Worm (Caenorhabditis elegans): ENCODE data around the gene Y75D11A.3.
"Not testable (repeated sequence)": the region's sequence is repeated elsewhere in the genome, so short reads cannot be mapped to it uniquely, and the experiment has no call there.

Gene Y75D11A.3

DNA sequence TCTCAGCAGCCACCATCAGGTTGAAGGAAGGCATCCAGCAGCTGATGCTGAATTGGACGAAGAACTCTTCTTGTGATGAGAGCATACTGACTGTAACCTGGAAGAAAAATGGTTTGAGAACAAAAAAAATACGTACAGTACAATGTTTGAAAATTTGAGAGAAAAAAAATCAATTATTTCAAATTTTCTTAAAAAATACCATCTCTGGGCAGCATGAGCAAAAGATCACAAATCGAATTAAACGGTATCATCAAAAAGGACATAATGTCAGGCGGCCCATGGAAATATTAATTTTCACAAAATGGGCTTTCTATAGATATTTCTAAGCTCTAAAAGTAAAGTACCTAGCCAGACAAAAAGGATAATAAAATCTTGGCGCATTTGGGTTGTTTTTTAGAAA is at the start of gene Y75D11A.3:
Gene Y75D11A.3, minus strand, starts transcription at position 101 of the 400 bp plus-strand sequence.
- TF ChIP-seq dpl-1 (GFP tag; optimal IDR thresholded peaks at IDR 0.05); nhr-120 (GFP tag; IDR thresholded peaks at IDR 0.05); mel-28 (tag; optimal IDR thresholded peaks at IDR 0.05; ENCODE audit: borderline replicate concordance): not testable (repeated sequence)

DNA sequence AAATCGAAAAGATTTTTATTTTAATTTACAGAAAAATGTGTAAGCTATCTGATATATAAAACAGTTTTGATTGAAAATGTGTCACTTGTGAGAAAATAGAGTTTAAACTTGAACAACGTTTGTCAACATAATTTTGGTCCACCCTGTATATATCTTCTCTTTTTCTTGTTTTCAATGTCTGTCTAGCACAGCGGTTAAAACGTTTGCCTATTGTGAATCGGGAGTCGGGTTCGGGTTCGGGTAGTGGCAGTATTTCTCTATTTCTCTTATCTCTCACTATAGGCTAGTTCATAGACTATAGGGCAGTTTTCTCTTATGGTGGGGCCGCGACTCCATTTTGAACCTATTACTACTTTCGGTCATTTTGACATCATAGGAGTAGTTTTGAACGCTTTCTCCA is 45.1 kb upstream of the Y75D11A.3 start:
- TF ChIP-seq Y67H2A.10 (GFP tag; conservative IDR thresholded peaks at IDR 0.05) (no peak), tbp1 (GFP tag; optimal IDR thresholded peaks at IDR 0.05) (peak; percentile 68), B0261.1 (tag; optimal IDR thresholded peaks at IDR 0.05) (peak; percentile 25), hmg-1.2 (GFP tag; IDR thresholded peaks at IDR 0.05) (no peak), sea-2 (GFP tag; IDR thresholded peaks at IDR 0.05) (no peak), egl-18 (GFP tag; IDR thresholded peaks at IDR 0.05) (no peak), efl-1 (GFP tag; optimal IDR thresholded peaks at IDR 0.05) (no peak), madf-10 (tag; optimal IDR thresholded peaks at IDR 0.05) (no peak), rpc-1 (optimal IDR thresholded peaks at IDR 0.05) (peak; percentile 43), rpc-1 (tag; optimal IDR thresholded peaks at IDR 0.05) (peak; percentile 72), nfya-1 (tag; optimal IDR thresholded peaks at IDR 0.05; ENCODE audit: borderline replicate concordance, insufficient read depth) (no peak), nhr-80 (tag; optimal IDR thresholded peaks at IDR 0.05) (no peak), pha-4 (tag; optimal IDR thresholded peaks at IDR 0.05) (no peak), hlh-26 (GFP tag; conservative IDR thresholded peaks at IDR 0.05) (no peak), F52B5.7 (tag; optimal IDR thresholded peaks at IDR 0.05) (no peak), snpc-1.1 (tag; optimal IDR thresholded peaks at IDR 0.05; ENCODE audit: insufficient read depth) (no peak), nfyb-1 (GFP tag; IDR thresholded peaks at IDR 0.05) (no peak), dox-1 (GFP tag; IDR thresholded peaks at IDR 0.05) (no peak), hsf-1 (GFP tag; IDR thresholded peaks at IDR 0.05) (no peak)

DNA sequence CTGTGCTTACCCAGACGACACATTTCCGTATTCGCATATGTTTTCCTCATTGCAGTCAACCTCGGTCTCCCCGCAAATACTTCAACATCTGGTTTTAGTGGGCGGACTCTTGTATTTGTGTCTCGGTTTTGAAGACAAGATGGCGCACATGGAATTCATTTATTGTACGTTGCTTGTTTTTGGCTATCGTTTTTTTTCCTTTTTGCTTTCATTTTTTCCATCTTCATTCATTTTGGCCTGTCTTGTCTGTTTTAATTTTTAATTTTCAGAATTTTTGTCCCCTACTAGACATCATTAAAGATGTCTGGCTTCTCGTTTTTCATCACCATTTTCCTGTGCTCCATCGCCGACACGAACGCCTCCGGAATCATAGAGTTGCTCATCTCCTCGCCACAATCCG is 40.6 kb upstream of the Y75D11A.3 start, which contains the start of gene arg-1:
Gene arg-1, plus strand, starts transcription at position 301 of the 400 bp plus-strand sequence.
- no peak for TF ChIP-seq egl-44 (GFP tag; IDR thresholded peaks at IDR 0.05)
- no peak for TF ChIP-seq ceh-100 (GFP tag; IDR thresholded peaks at IDR 0.05)
- no peak for TF ChIP-seq ztf-18 (tag; optimal IDR thresholded peaks at IDR 0.05)
- no peak for TF ChIP-seq hlh-26 (GFP tag; conservative IDR thresholded peaks at IDR 0.05)
- TF ChIP-seq him-1 (tag; optimal IDR thresholded peaks at IDR 0.05), result no peak
- TF ChIP-seq F10E7.11 (tag; optimal IDR thresholded peaks at IDR 0.05), result no peak

DNA sequence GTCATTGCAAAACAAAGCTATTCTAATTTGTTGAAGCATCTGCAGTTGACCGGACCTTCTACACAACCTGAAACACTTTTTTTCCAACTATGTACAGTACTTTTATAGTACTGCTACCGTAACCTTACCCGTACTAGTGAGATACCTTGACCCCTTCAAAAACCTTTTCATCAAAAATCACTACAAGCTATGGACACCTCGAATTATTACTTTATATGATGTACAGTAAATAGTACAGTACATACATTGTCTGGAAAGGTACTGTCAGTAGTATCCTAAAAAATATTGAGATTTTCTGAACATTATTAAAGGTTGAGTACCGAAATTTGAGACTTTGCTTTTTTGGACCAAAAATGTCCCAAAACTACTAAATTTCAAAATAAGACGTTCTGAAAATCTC is 39.7 kb upstream of the Y75D11A.3 start:
- TF ChIP-seq F23B12.7 (tag; optimal IDR thresholded peaks at IDR 0.05; ENCODE audit: insufficient read depth) (no peak), lir-1 (GFP tag; conservative IDR thresholded peaks at IDR 0.05) (no peak), attf-6 (GFP tag; IDR thresholded peaks at IDR 0.05) (no peak), akir-1 (GFP tag; optimal IDR thresholded peaks at IDR 0.05) (no peak), Y67H2A.10 (GFP tag; conservative IDR thresholded peaks at IDR 0.05) (no peak), ceh-91 (GFP tag; IDR thresholded peaks at IDR 0.05) (no peak), sea-2 (GFP tag; IDR thresholded peaks at IDR 0.05) (no peak), K12H6.12 (tag; optimal IDR thresholded peaks at IDR 0.05) (no peak), madf-3 (GFP tag; IDR thresholded peaks at IDR 0.05) (no peak)

DNA sequence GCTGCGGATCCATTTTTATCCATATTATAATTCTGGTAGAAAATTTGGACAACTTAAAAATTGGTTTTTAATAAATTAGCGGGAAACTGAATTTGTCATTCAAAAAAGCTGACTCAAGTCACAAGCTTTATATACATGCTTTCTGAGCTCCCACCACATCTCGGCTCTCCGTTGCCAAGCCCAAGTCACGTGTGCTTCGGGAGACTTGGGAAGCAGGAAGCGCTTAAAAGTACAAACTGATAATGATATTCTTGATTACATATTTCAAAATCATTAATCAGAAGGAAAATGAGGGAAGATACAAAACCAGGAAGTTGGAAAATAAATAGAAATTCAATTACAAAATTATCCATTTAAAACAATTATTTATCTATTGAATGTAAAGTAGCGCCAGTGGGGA is 32.0 kb upstream of the Y75D11A.3 start, which contains the start of gene elc-2:
Gene elc-2, minus strand, starts transcription at position 101 of the 400 bp plus-strand sequence.
- no peak for TF ChIP-seq ccch-3 (GFP tag; optimal IDR thresholded peaks at IDR 0.05)
- TF ChIP-seq attf-3 (GFP tag; conservative IDR thresholded peaks at IDR 0.05), result no peak
- TF ChIP-seq snpc-3.4 (tag; optimal IDR thresholded peaks at IDR 0.05), result no peak
- TF ChIP-seq F57C9.4 (tag; optimal IDR thresholded peaks at IDR 0.05), result no peak
- no peak for TF ChIP-seq nhr-90 (tag; optimal IDR thresholded peaks at IDR 0.05)
- no peak for TF ChIP-seq ztf-18 (tag; optimal IDR thresholded peaks at IDR 0.05)
- TF ChIP-seq lin-35 (GFP tag; optimal IDR thresholded peaks at IDR 0.05), result no peak
- no peak for TF ChIP-seq nfya-1 (tag; optimal IDR thresholded peaks at IDR 0.05; ENCODE audit: borderline replicate concordance, insufficient read depth)
- TF ChIP-seq tbp1 (GFP tag; optimal IDR thresholded peaks at IDR 0.05), result no peak
- TF ChIP-seq tlf-1 (GFP tag; optimal IDR thresholded peaks at IDR 0.05), result no peak
- no peak for TF ChIP-seq nhr-80 (tag; optimal IDR thresholded peaks at IDR 0.05)

All from whole organism, young adult.